Worm (Caenorhabditis elegans) whole organism, L4 larva: ENCODE data around the gene ZK1127.4.

ENCODE experiments used
- F26F4.8 ChIP-seq: fragments of 200-800 bp; sonication (Bioruptor generic); conservative IDR thresholded peaks from 2 replicates; pipeline ENCODE4 v1.3.6; 2022; ENCODE audit warnings: missing genetic modification characterization, missing compliant biosample characterization
- R02D3.7 ChIP-seq: fragments of 150-350 bp; sonication (generic microtip); optimal IDR thresholded peaks from 3 replicates; lab custom pipeline; 2014; ENCODE audit warnings: missing biosample characterization, missing genetic modification characterization
- T26A8.4 ChIP-seq: fragments of 200-800 bp; sonication (Bioruptor generic); IDR thresholded peaks from 2 replicates; pipeline ENCODE4 v1.3.6; 2022; ENCODE audit warnings: missing genetic modification characterization, missing compliant biosample characterization
- Y48G9A.11 ChIP-seq: fragments of 200-800 bp; sonication (Bioruptor generic); IDR thresholded peaks from 2 replicates; pipeline ENCODE4 v1.3.6; 2022; ENCODE audit warnings: missing genetic modification reagents, missing genetic modification characterization, missing compliant biosample characterization
- Y75B8A.6 ChIP-seq: fragments of 200-800 bp; sonication (Bioruptor generic); IDR thresholded peaks from 2 replicates; pipeline ENCODE4 v1.3.6; 2022; ENCODE audit warnings: missing genetic modification reagents, missing genetic modification characterization, missing compliant biosample characterization
- ZK337.2 ChIP-seq: fragments of 200-800 bp; sonication (Bioruptor generic); IDR thresholded peaks from 2 replicates; pipeline ENCODE4 v1.3.6; 2022; ENCODE audit warnings: missing genetic modification reagents, missing genetic modification characterization, missing compliant biosample characterization
- aha-1 ChIP-seq: fragments of 150-350 bp; peaks from one replicate; lab custom pipeline; 2014; ENCODE audit warnings: missing biosample characterization, missing genetic modification characterization
- ceh-62 ChIP-seq: sonication (generic microtip); optimal IDR thresholded peaks from 2 replicates; lab custom pipeline; 2017; ENCODE audit warnings: missing biosample characterization, missing genetic modification characterization
- ceh-82 ChIP-seq: sonication (generic microtip); optimal IDR thresholded peaks from 2 replicates; lab custom pipeline; 2017; ENCODE audit warnings: missing biosample characterization, missing genetic modification characterization
- dmd-6 ChIP-seq: fragments of 200-800 bp; sonication (Bioruptor generic); IDR thresholded peaks from 2 replicates; pipeline ENCODE4 v1.3.6; 2022; ENCODE audit warnings: missing genetic modification reagents, missing genetic modification characterization, missing compliant biosample characterization
- dmd-8 ChIP-seq: fragments of 200-800 bp; sonication (Bioruptor generic); IDR thresholded peaks from 2 replicates; pipeline ENCODE4 v1.3.6; 2022; ENCODE audit warnings: missing genetic modification characterization, missing compliant biosample characterization
- dpl-1 ChIP-seq: fragments of 150-350 bp; optimal IDR thresholded peaks from 2 replicates; lab custom pipeline; 2014; ENCODE audit warnings: missing biosample characterization, missing genetic modification reagents, missing genetic modification characterization
- dve-1 ChIP-seq: sonication (generic microtip); optimal IDR thresholded peaks from 2 replicates; lab custom pipeline; 2017; ENCODE audit warnings: antibody characterized with exemption, mild to moderate bottlenecking, missing genetic modification characterization, missing compliant biosample characterization; ENCODE audit not compliant: insufficient read depth
- egl-27 ChIP-seq: sonication (generic microtip); optimal IDR thresholded peaks from 3 replicates; lab custom pipeline; 2017; ENCODE audit warnings: missing biosample characterization, missing genetic modification reagents, missing genetic modification characterization
- egl-43 ChIP-seq: fragments of 200-800 bp; sonication (Bioruptor generic); IDR thresholded peaks from 2 replicates; pipeline ENCODE4 v1.3.6; 2022; ENCODE audit warnings: missing genetic modification reagents, missing genetic modification characterization, missing compliant biosample characterization
- fkh-10 ChIP-seq: fragments of 150-350 bp; optimal IDR thresholded peaks from 2 replicates; lab custom pipeline; 2014; ENCODE audit warnings: missing biosample characterization, missing genetic modification reagents, missing genetic modification characterization
- gei-8 ChIP-seq: fragments of 200-800 bp; sonication (Bioruptor generic); optimal IDR thresholded peaks from 2 replicates; lab custom pipeline; 2018; ENCODE audit warnings: mild to moderate bottlenecking, missing genetic modification characterization, missing compliant biosample characterization
- hif-1 ChIP-seq, 2 experiments: sonication (generic microtip); optimal IDR thresholded peaks; 2 replicates each; lab custom pipeline; 2016 to 2017; ENCODE audit warnings: missing compliant biosample characterization in 2 of 2, missing genetic modification characterization in 2 of 2, missing genetic modification reagents in 2 of 2, missing genotype in 2 of 2, mild to moderate bottlenecking in 1 of 2
- hlh-11 ChIP-seq: fragments of 200-800 bp; sonication (Bioruptor generic); optimal IDR thresholded peaks from 2 replicates; lab custom pipeline; 2018; ENCODE audit warnings: mild to moderate bottlenecking, missing genetic modification characterization, missing compliant biosample characterization
- hlh-30 ChIP-seq: sonication (generic microtip); optimal IDR thresholded peaks from 2 replicates; lab custom pipeline; 2017; ENCODE audit warnings: antibody characterized with exemption, mild to moderate bottlenecking, missing genetic modification characterization, missing compliant biosample characterization; ENCODE audit not compliant: insufficient read depth
- hmg-1.1 ChIP-seq: fragments of 200-800 bp; sonication (Bioruptor generic); IDR thresholded peaks from 2 replicates; pipeline ENCODE4 v1.3.6; 2022; ENCODE audit warnings: missing genetic modification reagents, missing genetic modification characterization, missing compliant biosample characterization
- mdl-1 ChIP-seq, 2 experiments: fragments of 150-350 bp in 1 of 2; sonication (generic microtip) in 1 of 2; optimal IDR thresholded peaks; 2 replicates each; lab custom pipeline; 2014 to 2017; ENCODE audit warnings: missing biosample characterization in 2 of 2, missing genetic modification characterization in 2 of 2
- mep-1 ChIP-seq: fragments of 150-350 bp; sonication (generic microtip); optimal IDR thresholded peaks from 3 replicates; lab custom pipeline; 2014; ENCODE audit warnings: missing biosample characterization, missing genetic modification characterization
- mes-2 ChIP-seq: sonication (generic microtip); optimal IDR thresholded peaks from 2 replicates; lab custom pipeline; 2016; ENCODE audit warnings: missing genotype, mild to moderate bottlenecking, missing genetic modification characterization, missing compliant biosample characterization; ENCODE audit not compliant: poor library complexity, severe bottlenecking
- mxl-2 ChIP-seq: fragments of 200-800 bp; sonication (Bioruptor generic); conservative IDR thresholded peaks from 2 replicates; pipeline ENCODE4 v1.3.6; 2022; ENCODE audit warnings: missing genetic modification reagents, missing genetic modification characterization, missing compliant biosample characterization
- mxl-3 ChIP-seq: fragments of 200-800 bp; sonication (Bioruptor generic); optimal IDR thresholded peaks from 2 replicates; lab custom pipeline; 2018; ENCODE audit warnings: mild to moderate bottlenecking, missing genetic modification characterization, missing compliant biosample characterization
- nhr-10 ChIP-seq: fragments of 150-350 bp; optimal IDR thresholded peaks from 2 replicates; lab custom pipeline; 2014; ENCODE audit warnings: missing biosample characterization, missing genetic modification characterization
- nhr-102 ChIP-seq: sonication (generic microtip); optimal IDR thresholded peaks from 2 replicates; lab custom pipeline; 2016; ENCODE audit warnings: mild to moderate bottlenecking, missing genetic modification characterization, moderate library complexity, missing compliant biosample characterization
- nhr-25 ChIP-seq: sonication (generic microtip); optimal IDR thresholded peaks from 2 replicates; lab custom pipeline; 2017; ENCODE audit warnings: missing genetic modification characterization, mild to moderate bottlenecking, missing compliant biosample characterization, antibody characterized with exemption, moderate library complexity, borderline replicate concordance; ENCODE audit not compliant: insufficient read depth
- nhr-28 ChIP-seq: fragments of 150-350 bp; optimal IDR thresholded peaks from 2 replicates; lab custom pipeline; 2014; ENCODE audit warnings: missing biosample characterization, missing genetic modification characterization
- nhr-42 ChIP-seq: fragments of 200-800 bp; sonication (Bioruptor generic); IDR thresholded peaks from 2 replicates; pipeline ENCODE4 v1.3.6; 2022; ENCODE audit warnings: missing genetic modification characterization, missing compliant biosample characterization
- nhr-48 ChIP-seq: sonication (generic microtip); optimal IDR thresholded peaks from 2 replicates; lab custom pipeline; 2016; ENCODE audit warnings: mild to moderate bottlenecking, missing genetic modification characterization, missing compliant biosample characterization
- nhr-6 ChIP-seq: fragments of 150-350 bp; optimal IDR thresholded peaks from 2 replicates; lab custom pipeline; 2014; ENCODE audit warnings: missing biosample characterization, missing genetic modification characterization
- nhr-77 ChIP-seq: fragments of 150-350 bp; optimal IDR thresholded peaks from 2 replicates; lab custom pipeline; 2014; ENCODE audit warnings: missing biosample characterization, missing genetic modification characterization
- pha-4 ChIP-seq, 2 experiments: fragments of 150-350 bp in 1 of 2; fragments of 200-800 bp in 1 of 2; sonication (Bioruptor generic) in 1 of 2; IDR thresholded peaks in 1 of 2; optimal IDR thresholded peaks in 1 of 2; 2 replicates each; pipeline versions ENCODE4 v1.3.6 to Lab custom; 2014 to 2022; ENCODE audit warnings: missing genetic modification characterization in 2 of 2, missing genetic modification reagents in 2 of 2, missing biosample characterization in 1 of 2, missing compliant biosample characterization in 1 of 2
- php-3 ChIP-seq: fragments of 200-800 bp; sonication (Bioruptor generic); IDR thresholded peaks from 2 replicates; pipeline ENCODE4 v1.3.6; 2022; ENCODE audit warnings: missing genetic modification reagents, missing genetic modification characterization, missing compliant biosample characterization
- pqm-1 ChIP-seq: sonication (generic microtip); optimal IDR thresholded peaks from 2 replicates; lab custom pipeline; 2017; ENCODE audit warnings: missing biosample characterization, missing genetic modification characterization
- rbr-2 ChIP-seq: sonication (generic microtip); optimal IDR thresholded peaks from 2 replicates; lab custom pipeline; 2016; ENCODE audit warnings: missing genotype, missing genetic modification characterization, missing compliant biosample characterization
- sdz-12 ChIP-seq: fragments of 200-800 bp; sonication (Bioruptor generic); optimal IDR thresholded peaks from 2 replicates; lab custom pipeline; 2018; ENCODE audit warnings: mild to moderate bottlenecking, missing genetic modification characterization, missing compliant biosample characterization
- skn-1 ChIP-seq: fragments of 150-350 bp; optimal IDR thresholded peaks from 2 replicates; lab custom pipeline; 2014; ENCODE audit warnings: missing biosample characterization, missing genetic modification characterization
- snpc-4 ChIP-seq: fragments of 150-350 bp; optimal IDR thresholded peaks from 2 replicates; lab custom pipeline; 2014; ENCODE audit warnings: missing biosample characterization, missing genetic modification characterization
- spr-1 ChIP-seq: sonication (generic microtip); optimal IDR thresholded peaks from 2 replicates; lab custom pipeline; 2016; ENCODE audit warnings: mild to moderate bottlenecking, missing genetic modification characterization, missing compliant biosample characterization
- tra-1 ChIP-seq: fragments of 200-800 bp; sonication (Bioruptor generic); IDR thresholded peaks from 2 replicates; pipeline ENCODE4 v1.3.6; 2022; ENCODE audit warnings: missing genetic modification reagents, missing genetic modification characterization, missing compliant biosample characterization
- unc-130 ChIP-seq: sonication (generic microtip); optimal IDR thresholded peaks from 2 replicates; lab custom pipeline; 2016; ENCODE audit warnings: missing genetic modification reagents, missing genetic modification characterization, missing compliant biosample characterization
- zag-1 ChIP-seq: fragments of 150-350 bp; optimal IDR thresholded peaks from 2 replicates; lab custom pipeline; 2014; ENCODE audit warnings: missing biosample characterization, missing genetic modification characterization
- zfp-3 ChIP-seq: fragments of 200-800 bp; sonication (Bioruptor generic); conservative IDR thresholded peaks from 2 replicates; pipeline ENCODE4 v1.3.6; 2022; ENCODE audit warnings: missing genetic modification reagents, missing genetic modification characterization, missing compliant biosample characterization

ZK1127.4 gene

DNA sequence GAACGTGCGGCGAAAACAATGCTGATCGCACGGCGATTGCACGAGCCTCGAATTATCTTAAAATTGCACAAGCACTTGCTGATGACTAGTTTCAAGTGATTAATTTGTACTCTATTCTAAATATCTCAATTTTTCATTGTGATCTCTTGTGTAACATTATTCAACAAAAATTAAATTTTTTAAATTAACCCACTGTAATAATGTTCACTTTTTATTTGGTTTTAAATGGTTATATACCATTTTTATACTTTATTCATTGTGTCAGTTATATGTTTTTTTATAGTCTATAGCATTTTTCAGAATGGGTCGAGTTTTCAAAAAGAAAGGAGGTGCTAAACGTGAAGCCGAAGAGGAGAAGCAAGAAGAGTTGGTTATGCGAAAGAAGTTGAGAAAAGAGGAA is at the start of gene ZK1127.4:
Gene ZK1127.4, plus strand, starts transcription at position 301 of the 400 bp plus-strand sequence.
- no peak for TF ChIP-seq nhr-77 (tag; lab: Kevin White, UChicago)
- TF ChIP-seq nhr-10 (tag; lab: Kevin White, UChicago), result no peak
- TF ChIP-seq aha-1 (tag; lab: Kevin White, UChicago), result no peak
- TF ChIP-seq egl-43 (GFP tag; lab: Robert Waterston, UW), result no peak
- no peak for TF ChIP-seq dmd-8 (GFP tag; lab: Robert Waterston, UW)
- no peak for TF ChIP-seq nhr-42 (GFP tag; lab: Robert Waterston, UW)

DNA sequence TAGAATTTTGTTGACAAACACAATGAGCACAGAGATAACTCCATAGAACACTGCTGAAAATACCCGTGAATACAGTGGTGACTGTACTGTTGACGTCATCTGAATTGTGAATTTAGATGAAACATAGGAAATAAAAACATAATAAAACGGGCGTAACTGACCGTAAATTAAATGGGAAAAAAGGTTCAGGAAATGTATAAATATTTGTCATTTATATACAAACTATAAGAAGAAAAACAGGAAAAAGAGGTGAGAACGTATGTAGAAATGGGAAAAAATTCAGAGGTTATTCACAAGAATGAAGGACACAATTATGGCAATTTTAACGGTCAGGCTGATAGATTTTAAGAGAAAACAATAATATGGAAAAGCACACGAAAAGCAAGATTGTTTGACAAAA is 41.2 kb upstream of the ZK1127.4 start, which contains the start of gene sqv-7:
Gene sqv-7, minus strand, starts transcription at position 101 of the 400 bp plus-strand sequence.
- TF ChIP-seq zag-1 (tag; lab: Kevin White, UChicago) (no peak), gei-8 (GFP tag; lab: Kevin White, UChicago) (no peak), nhr-6 (tag; lab: Kevin White, UChicago) (no peak), mxl-2 (GFP tag; lab: Robert Waterston, UW) (no peak), dmd-8 (GFP tag; lab: Robert Waterston, UW) (no peak), snpc-4 (tag; lab: Kevin White, UChicago) (no peak), sdz-12 (GFP tag; lab: Kevin White, UChicago) (no peak), mes-2 (no peak), tra-1 (no peak), ZK337.2 (no peak), nhr-28 (tag; lab: Kevin White, UChicago) (no peak), nhr-77 (tag; lab: Kevin White, UChicago) (no peak), pha-4 (GFP tag; IDR thresholded peaks at IDR 0.05; lab: Robert Waterston, UW) (no peak), pha-4 (tag; optimal IDR thresholded peaks at IDR 0.05; lab: Kevin White, UChicago) (no peak), php-3 (no peak)

ce11 chrII:7022370-7023001 is 31.3 kb upstream of the ZK1127.4 start, which contains the start of the genes lst-6 and lst-5:
TSS of gene lst-6 (minus strand) at chrII:7022509.
TSS of gene lst-5 (plus strand) at chrII:7022913.
- TF ChIP-seq nhr-102 (no peak), skn-1 (no peak), php-3 (peak; percentile 38; the same call in 1 of the 2 replicates), spr-1 (tag; lab: Kevin White, UChicago) (peak; percentile 8), Y48G9A.11 (GFP tag; lab: Robert Waterston, UW) (no peak), hif-1 (tag; optimal IDR thresholded peaks at IDR 0.05; lab: Kevin White, UChicago) (peak in 1 of 2 experiments; percentile 41), Y75B8A.6 (GFP tag; lab: Robert Waterston, UW) (no peak), mep-1 (tag; lab: Kevin White, UChicago) (peak; percentile 73), hlh-11 (tag; lab: Kevin White, UChicago) (peak; percentile 73), hlh-30 (peak; percentile 74), F26F4.8 (GFP tag; lab: Robert Waterston, UW) (no peak), fkh-10 (GFP tag; lab: Kevin White, UChicago) (peak; percentile 53), unc-130 (GFP tag; lab: Kevin White, UChicago) (no peak), mxl-3 (GFP tag; lab: Kevin White, UChicago) (peak; percentile 19), pqm-1 (peak; percentile 68), egl-27 (tag; lab: Kevin White, UChicago) (no peak), nhr-25 (no peak), dpl-1 (GFP tag; lab: Kevin White, UChicago) (peak; percentile 66), rbr-2 (tag; lab: Kevin White, UChicago) (peak; percentile 70), ceh-82 (tag; lab: Kevin White, UChicago) (no peak), dve-1 (tag; lab: Kevin White, UChicago) (peak; percentile 55), nhr-48 (tag; lab: Kevin White, UChicago) (peak; percentile 5), R02D3.7 (no peak), zfp-3 (GFP tag; lab: Robert Waterston, UW) (no peak), egl-43 (GFP tag; lab: Robert Waterston, UW) (no peak), mdl-1 (tag; optimal IDR thresholded peaks at IDR 0.05; lab: Kevin White, UChicago) (peak in 1 of 2 experiments; percentile 34), T26A8.4 (no peak), hmg-1.1 (no peak), nhr-28 (tag; lab: Kevin White, UChicago) (peak; percentile 50), dmd-6 (GFP tag; lab: Robert Waterston, UW) (peak; percentile 58; the same call in 1 of the 2 replicates), ceh-62 (no peak)
